Fruit fly (Drosophila melanogaster) whole organism, embryonic: ENCODE measurements around the gene sau.

Experiments
- Asciz ChIP-seq: fragments of 200-800 bp; sonication (Bioruptor generic); optimal IDR thresholded peaks from 2 replicates; lab custom pipeline; 2017; ENCODE audit warnings: missing biosample characterization, mild to moderate bottlenecking, missing genetic modification characterization, missing genetic modification reagents
- Bdp1 ChIP-seq: fragments of 200-800 bp; sonication (Bioruptor generic); optimal IDR thresholded peaks from 3 replicates; lab custom pipeline; 2016; ENCODE audit warnings: missing biosample characterization, missing genetic modification characterization
- CG10274 ChIP-seq: fragments of 200-800 bp; sonication (Bioruptor generic); optimal IDR thresholded peaks from 3 replicates; lab custom pipeline; 2017; ENCODE audit warnings: missing biosample characterization, mild to moderate bottlenecking, missing genetic modification characterization
- CG12155 ChIP-seq: fragments of 200-800 bp; sonication (Bioruptor generic); optimal IDR thresholded peaks from 3 replicates; lab custom pipeline; 2016; ENCODE audit warnings: missing biosample characterization, missing genetic modification characterization
- CG13424 ChIP-seq: fragments of 200-800 bp; sonication (Bioruptor generic); optimal IDR thresholded peaks from 2 replicates; lab custom pipeline; 2019; ENCODE audit warnings: missing biosample characterization, mild to moderate bottlenecking, missing genetic modification characterization, moderate library complexity
- CG14050 ChIP-seq: fragments of 200-800 bp; sonication (Bioruptor generic); IDR thresholded peaks from 3 replicates; pipeline ENCODE4 v1.3.6; 2022; ENCODE audit warnings: missing biosample characterization, missing genetic modification characterization
- CG14667 ChIP-seq: fragments of 200-800 bp; sonication (Bioruptor generic); IDR thresholded peaks from 2 replicates; pipeline ENCODE4 v1.3.6; 2022; ENCODE audit warnings: missing biosample characterization, missing genetic modification characterization
- CG16815 ChIP-seq: fragments of 200-800 bp; sonication (Bioruptor generic); optimal IDR thresholded peaks from 3 replicates; lab custom pipeline; 2017; ENCODE audit warnings: missing biosample characterization, mild to moderate bottlenecking, missing genetic modification characterization
- CG1792 ChIP-seq: fragments of 200-800 bp; sonication (Bioruptor generic); optimal IDR thresholded peaks from 2 replicates; lab custom pipeline; 2016; ENCODE audit warnings: missing biosample characterization, missing genetic modification characterization
- CG1832 ChIP-seq: fragments of 200-800 bp; sonication (Bioruptor generic); optimal IDR thresholded peaks from 2 replicates; lab custom pipeline; 2017; ENCODE audit warnings: missing biosample characterization, mild to moderate bottlenecking, missing genetic modification characterization, inconsistent platforms
- CG18599 ChIP-seq: fragments of 200-800 bp; sonication (Bioruptor generic); optimal IDR thresholded peaks from 3 replicates; lab custom pipeline; 2017; ENCODE audit warnings: missing biosample characterization, missing genetic modification characterization, mild to moderate bottlenecking, moderate library complexity, missing genetic modification reagents
- CG2202 ChIP-seq: fragments of 200-800 bp; sonication (Bioruptor generic); optimal IDR thresholded peaks from 2 replicates; lab custom pipeline; 2018; ENCODE audit warnings: missing biosample characterization, mild to moderate bottlenecking, missing genetic modification characterization
- CG3995 ChIP-seq: fragments of 200-800 bp; sonication (Bioruptor generic); optimal IDR thresholded peaks from 3 replicates; lab custom pipeline; 2016; ENCODE audit warnings: missing biosample characterization, missing genetic modification characterization
- CG7987 ChIP-seq: fragments of 200-800 bp; sonication (Bioruptor generic); optimal IDR thresholded peaks from 2 replicates; lab custom pipeline; 2018; ENCODE audit warnings: missing biosample characterization, mild to moderate bottlenecking, missing genetic modification characterization, moderate library complexity
- CG8359 ChIP-seq: fragments of 200-800 bp; sonication (Bioruptor generic); optimal IDR thresholded peaks from 2 replicates; lab custom pipeline; 2017; ENCODE audit warnings: missing biosample characterization, mild to moderate bottlenecking, missing genetic modification characterization, borderline replicate concordance
- CG8944 ChIP-seq: fragments of 200-800 bp; sonication (Bioruptor generic); optimal IDR thresholded peaks from 3 replicates; lab custom pipeline; 2016; ENCODE audit warnings: missing biosample characterization, missing genetic modification characterization
- CG9437 ChIP-seq: fragments of 200-800 bp; sonication (Bioruptor generic); optimal IDR thresholded peaks from 2 replicates; lab custom pipeline; 2018; ENCODE audit warnings: missing biosample characterization, mild to moderate bottlenecking, missing genetic modification characterization
- CG9817 ChIP-seq: fragments of 200-800 bp; sonication (Bioruptor generic); optimal IDR thresholded peaks from 2 replicates; lab custom pipeline; 2018; ENCODE audit warnings: missing biosample characterization, mild to moderate bottlenecking, missing genetic modification characterization, moderate library complexity
- CkIIα-i1 ChIP-seq: fragments of 200-800 bp; sonication (Bioruptor generic); IDR thresholded peaks from 2 replicates; pipeline ENCODE4 v1.3.6; 2022; ENCODE audit warnings: missing biosample characterization, missing genetic modification characterization
- Dad ChIP-seq: fragments of 200-800 bp; sonication (Bioruptor generic); optimal IDR thresholded peaks from 3 replicates; lab custom pipeline; 2016; ENCODE audit warnings: missing biosample characterization, missing genetic modification characterization
- Deaf1 ChIP-seq: fragments of 200-800 bp; optimal IDR thresholded peaks from 3 replicates; lab custom pipeline; 2019; ENCODE audit warnings: missing biosample characterization, mild to moderate bottlenecking, missing genetic modification characterization, moderate library complexity
- Hand ChIP-seq: fragments of 200-800 bp; sonication (Bioruptor generic); optimal IDR thresholded peaks from 2 replicates; lab custom pipeline; 2017; ENCODE audit warnings: mild to moderate bottlenecking, missing biosample characterization, missing genetic modification reagents, missing genetic modification characterization
- Hmx ChIP-seq: fragments of 200-800 bp; sonication (Bioruptor generic); optimal IDR thresholded peaks from 2 replicates; lab custom pipeline; 2016; ENCODE audit warnings: missing biosample characterization, missing genetic modification characterization
- Nf-YA ChIP-seq: fragments of 200-800 bp; sonication (Bioruptor generic); IDR thresholded peaks from 2 replicates; pipeline ENCODE4 v1.3.6; 2022; ENCODE audit warnings: missing biosample characterization, missing genetic modification characterization
- NfI ChIP-seq: fragments of 200-800 bp; sonication (Bioruptor generic); optimal IDR thresholded peaks from 3 replicates; lab custom pipeline; 2018; ENCODE audit warnings: missing biosample characterization, mild to moderate bottlenecking, missing genetic modification characterization, moderate library complexity
- Ptx1 ChIP-seq: fragments of 200-800 bp; sonication (Bioruptor generic); IDR thresholded peaks from 2 replicates; pipeline ENCODE4 v1.3.6; 2022; ENCODE audit warnings: missing biosample characterization, missing genetic modification characterization
- TFAM ChIP-seq: fragments of 200-800 bp; sonication (Bioruptor generic); optimal IDR thresholded peaks from 2 replicates; lab custom pipeline; 2017; ENCODE audit warnings: missing biosample characterization, missing genetic modification characterization, inconsistent platforms
- Tbp ChIP-seq: fragments of >200 bp; optimal IDR thresholded peaks from 2 replicates; lab custom pipeline; 2018; ENCODE audit warnings: missing biosample characterization, missing genetic modification characterization
- ase ChIP-seq: fragments of 200-800 bp; sonication (Bioruptor generic); IDR thresholded peaks from 3 replicates; pipeline ENCODE4 v1.3.6; 2022; ENCODE audit warnings: missing biosample characterization, missing genetic modification characterization
- bigmax ChIP-seq: fragments of 200-800 bp; sonication (Bioruptor generic); optimal IDR thresholded peaks from 2 replicates; lab custom pipeline; 2018; ENCODE audit warnings: missing biosample characterization, mild to moderate bottlenecking, missing genetic modification characterization
- ci ChIP-seq: fragments of 200-800 bp; sonication (Bioruptor generic); IDR thresholded peaks from 3 replicates; pipeline ENCODE4 v1.3.6; 2022; ENCODE audit warnings: missing biosample characterization, missing genetic modification characterization
- crol ChIP-seq: fragments of 200-800 bp; sonication (Bioruptor generic); IDR thresholded peaks from 2 replicates; pipeline ENCODE4 v1.3.6; 2022; ENCODE audit warnings: missing biosample characterization, missing genetic modification characterization
- cwo ChIP-seq: fragments of 200-800 bp; sonication (Bioruptor generic); optimal IDR thresholded peaks from 3 replicates; lab custom pipeline; 2017; ENCODE audit warnings: missing biosample characterization, missing genetic modification characterization, mild to moderate bottlenecking, moderate library complexity, missing genetic modification reagents
- dan ChIP-seq: fragments of 200-800 bp; sonication (Bioruptor generic); IDR thresholded peaks from 2 replicates; pipeline ENCODE4 v1.3.6; 2022; ENCODE audit warnings: missing biosample characterization, missing genetic modification characterization
- dysf ChIP-seq: fragments of 200-800 bp; sonication (Bioruptor generic); IDR thresholded peaks from 3 replicates; pipeline ENCODE4 v1.3.6; 2022; ENCODE audit warnings: missing biosample characterization, missing genetic modification characterization
- fd102C ChIP-seq: fragments of 200-800 bp; sonication (Bioruptor generic); optimal IDR thresholded peaks from 2 replicates; lab custom pipeline; 2018; ENCODE audit warnings: missing biosample characterization, mild to moderate bottlenecking, missing genetic modification characterization, moderate library complexity
- hkb ChIP-seq, 2 experiments: fragments of 200-800 bp in 1 of 2; fragments of >200 bp in 1 of 2; sonication (Bioruptor generic) in 1 of 2; IDR thresholded peaks in 1 of 2; optimal IDR thresholded peaks in 1 of 2; 2 replicates each; pipeline versions ENCODE4 v1.3.6 to Lab custom; 2017 to 2022; ENCODE audit warnings: missing biosample characterization in 1 of 2, missing genetic modification characterization in 1 of 2
- insv ChIP-seq, 2 experiments: fragments of 200-800 bp; sonication (Bioruptor generic); optimal IDR thresholded peaks; 3 replicates each; lab custom pipeline; 2016 to 2018; ENCODE audit warnings: missing biosample characterization in 2 of 2, missing genetic modification characterization in 2 of 2
- kah ChIP-seq: fragments of 200-800 bp; sonication (Bioruptor generic); optimal IDR thresholded peaks from 2 replicates; lab custom pipeline; 2018; ENCODE audit warnings: missing biosample characterization, mild to moderate bottlenecking, missing genetic modification characterization
- klu ChIP-seq: fragments of 200-800 bp; sonication (Bioruptor generic); IDR thresholded peaks from 2 replicates; pipeline ENCODE4 v1.3.6; 2022; ENCODE audit warnings: missing biosample characterization, missing genetic modification characterization
- lmd ChIP-seq: fragments of 200-800 bp; sonication (Bioruptor generic); IDR thresholded peaks from 2 replicates; pipeline ENCODE4 v1.3.6; 2022; ENCODE audit warnings: missing biosample characterization, missing genetic modification characterization
- mam ChIP-seq: fragments of 200-800 bp; sonication (Bioruptor generic); optimal IDR thresholded peaks from 3 replicates; lab custom pipeline; 2016; ENCODE audit warnings: missing biosample characterization, missing genetic modification characterization
- mld ChIP-seq: fragments of 200-800 bp; sonication (Bioruptor generic); IDR thresholded peaks from 3 replicates; pipeline ENCODE4 v1.3.6; 2022; ENCODE audit warnings: missing biosample characterization, missing genetic modification characterization; ENCODE audit not compliant: partially characterized antibody
- pb ChIP-seq: fragments of 200-800 bp; sonication (Bioruptor generic); optimal IDR thresholded peaks from 3 replicates; lab custom pipeline; 2016; ENCODE audit warnings: missing biosample characterization, missing genetic modification characterization
- sc ChIP-seq, 3 experiments: fragments of >200 bp in 2 of 3; fragments of 200-800 bp in 1 of 3; sonication (Bioruptor generic) in 1 of 3; optimal IDR thresholded peaks; 2 replicates in 2 of 3; 3 replicates in 1 of 3; lab custom pipeline; 2017; ENCODE audit warnings: mild to moderate bottlenecking in 1 of 3, missing biosample characterization in 1 of 3, missing genetic modification characterization in 1 of 3, missing genetic modification reagents in 1 of 3
- slp2 ChIP-seq: fragments of 200-800 bp; sonication (Bioruptor generic); optimal IDR thresholded peaks from 2 replicates; lab custom pipeline; 2016; ENCODE audit warnings: missing biosample characterization, missing genetic modification characterization
- sr ChIP-seq: fragments of 200-800 bp; sonication (Bioruptor generic); IDR thresholded peaks from 3 replicates; pipeline ENCODE4 v1.3.6; 2022; ENCODE audit warnings: missing biosample characterization, missing genetic modification characterization
- tll ChIP-seq, 2 experiments: fragments of 200-800 bp in 1 of 2; fragments of >200 bp in 1 of 2; sonication (Bioruptor generic) in 1 of 2; optimal IDR thresholded peaks; 2 replicates each; lab custom pipeline; 2017 to 2019; ENCODE audit warnings: missing biosample characterization in 2 of 2, missing genetic modification characterization in 2 of 2, mild to moderate bottlenecking in 1 of 2, moderate library complexity in 1 of 2
- unc-4 ChIP-seq: fragments of 200-800 bp; sonication (Bioruptor generic); IDR thresholded peaks from 2 replicates; pipeline ENCODE4 v1.3.6; 2022; ENCODE audit warnings: missing biosample characterization, missing genetic modification characterization; ENCODE audit not compliant: partially characterized antibody

The sau gene

DNA sequence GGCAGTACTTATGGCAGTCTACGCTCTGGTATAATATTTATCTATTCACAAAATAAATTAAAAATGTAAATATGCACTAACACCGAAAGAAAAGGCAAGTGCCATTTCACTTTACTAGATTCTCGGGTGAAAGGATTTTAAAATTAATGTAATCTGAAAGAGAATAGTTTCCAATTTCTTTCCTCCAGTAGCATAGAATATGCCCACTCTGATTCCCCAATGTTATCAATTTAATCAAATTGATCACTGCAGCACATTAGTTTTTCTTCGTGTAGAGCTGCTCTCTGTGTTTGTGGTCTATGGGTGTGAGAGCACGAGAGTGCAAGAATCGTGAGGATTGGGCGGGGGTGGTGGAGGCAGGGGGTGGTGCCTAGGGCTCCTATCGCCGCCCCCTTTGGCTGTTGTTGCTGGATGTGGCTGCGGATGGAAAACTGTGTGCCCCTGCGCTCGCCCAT, 25.0 kb upstream of the sau start (continued):
- TF ChIP-seq CG16815 (peak; percentile 80), CG3995 (GFP tag; lab: Kevin White, UChicago) (no peak), TFAM (GFP tag; lab: Kevin White, UChicago) (peak; percentile 67), slp2 (peak; percentile 81), hkb (optimal IDR thresholded peaks at IDR 0.05; lab: Kevin White, UChicago) (no peak), hkb (GFP tag; IDR thresholded peaks at IDR 0.05; lab: Robert Waterston, UW) (peak; percentile 71), ci (GFP tag; lab: Robert Waterston, UW) (peak; percentile 80), CG14667 (GFP tag; lab: Robert Waterston, UW) (peak; percentile 45; the same call in 1 of the 2 replicates), pb (GFP tag; lab: Kevin White, UChicago) (peak; percentile 58), dysf (peak; percentile 58; the same call in 1 of the 3 replicates), CG9817 (tag; lab: Kevin White, UChicago) (peak; percentile 35), CG8944 (peak; percentile 60), Deaf1 (tag; lab: Kevin White, UChicago) (no peak), CG9437 (peak; percentile 70), CG1792 (GFP tag; lab: Kevin White, UChicago) (peak; percentile 39), sr (GFP tag; lab: Robert Waterston, UW) (no peak), mam (peak; percentile 19), CG8359 (GFP tag; lab: Kevin White, UChicago) (peak; percentile 87), CG13424 (tag; lab: Kevin White, UChicago) (peak; percentile 87), Asciz (GFP tag; lab: Kevin White, UChicago) (peak; percentile 95), ase (GFP tag; lab: Robert Waterston, UW) (peak; percentile 66; the same call in 2 of the 3 replicates), tll (GFP tag; optimal IDR thresholded peaks at IDR 0.05; lab: Kevin White, UChicago) (peak in 1 of 2 experiments; percentile 5), CG7987 (GFP tag; lab: Kevin White, UChicago) (peak; percentile 59), CG1832 (GFP tag; lab: Kevin White, UChicago) (no peak), CG18599 (GFP tag; lab: Kevin White, UChicago) (peak; percentile 65), CkIIα-i1 (no peak), Nf-YA (peak; percentile 67; the same call in 1 of the 2 replicates), insv (GFP tag; optimal IDR thresholded peaks at IDR 0.05; lab: Kevin White, UChicago) (no peak), NfI (GFP tag; lab: Kevin White, UChicago) (peak; percentile 79), CG12155 (GFP tag; lab: Kevin White, UChicago) (peak; percentile 51), klu (GFP tag; lab: Robert Waterston, UW) (no peak), mld (GFP tag; lab: Robert Waterston, UW) (no peak), CG2202 (tag; lab: Kevin White, UChicago) (peak; percentile 93), CG10274 (GFP tag; lab: Kevin White, UChicago) (peak; percentile 46), unc-4 (GFP tag; lab: Robert Waterston, UW) (no peak), Hmx (GFP tag; lab: Kevin White, UChicago) (no peak), Ptx1 (GFP tag; lab: Robert Waterston, UW) (peak; percentile 76), bigmax (peak; percentile 9), crol (GFP tag; lab: Robert Waterston, UW) (peak; percentile 95), fd102C (GFP tag; lab: Kevin White, UChicago) (peak; percentile 26), lmd (GFP tag; lab: Robert Waterston, UW) (peak; percentile 68; the same call in 1 of the 2 replicates), CG14050 (GFP tag; lab: Robert Waterston, UW) (no peak), kah (GFP tag; lab: Kevin White, UChicago) (peak; percentile 21), cwo (GFP tag; lab: Kevin White, UChicago) (peak; percentile 50), dan (GFP tag; lab: Robert Waterston, UW) (no peak), sc (optimal IDR thresholded peaks at IDR 0.05; lab: Kevin White, UChicago) (no peak), sc (GFP tag; optimal IDR thresholded peaks at IDR 0.05; lab: Kevin White, UChicago) (peak; percentile 96), Bdp1 (GFP tag; lab: Kevin White, UChicago) (peak; percentile 29), Tbp (GFP tag; lab: Kevin White, UChicago) (no peak), Dad (GFP tag; lab: Kevin White, UChicago) (peak; percentile 59), Hand (GFP tag; lab: Kevin White, UChicago) (no peak)
